Fruit fly (Drosophila melanogaster): ENCODE results near the gene Stip1.

Stip1 gene

dm6 chr2L:285596-286023, 9.3 kb upstream of the Stip1 start (continued):
- TF ChIP-seq ssp (GFP tag; IDR thresholded peaks at IDR 0.05) (peak; percentile 36; the same call in 1 of the 2 replicates), CG4617 (GFP tag; optimal IDR thresholded peaks at IDR 0.05; ENCODE audit: borderline replicate concordance) (peak; percentile 21), CG4424 (GFP tag; optimal IDR thresholded peaks at IDR 0.05) (no peak), CG7839 (tag; optimal IDR thresholded peaks at IDR 0.05) (peak; percentile 53), esg (GFP tag; conservative IDR thresholded peaks at IDR 0.05) (no peak), CG15073 (GFP tag; optimal IDR thresholded peaks at IDR 0.05) (no peak), Elba2 (GFP tag; optimal IDR thresholded peaks at IDR 0.05) (no peak), CG12299 (tag; optimal IDR thresholded peaks at IDR 0.05) (peak; percentile 28), NK7.1 (GFP tag; optimal IDR thresholded peaks at IDR 0.05) (no peak), sc (optimal IDR thresholded peaks at IDR 0.05) (no peak), sc (GFP tag; optimal IDR thresholded peaks at IDR 0.05) (no peak), lbe (GFP tag; optimal IDR thresholded peaks at IDR 0.05) (no peak), Tbp (GFP tag; optimal IDR thresholded peaks at IDR 0.05) (no peak), bcd (GFP tag; optimal IDR thresholded peaks at IDR 0.05) (peak; percentile 5), CG2712 (tag; optimal IDR thresholded peaks at IDR 0.05) (peak; percentile 45), CG14014 (GFP tag; IDR thresholded peaks at IDR 0.05) (peak; percentile 21; the same call in 1 of the 2 replicates), CG2875 (GFP tag; optimal IDR thresholded peaks at IDR 0.05) (peak; percentile 28), NfI (GFP tag; optimal IDR thresholded peaks at IDR 0.05) (peak; percentile 54), CG11456 (GFP tag; IDR thresholded peaks at IDR 0.05) (0 out of 3 replicates have a peak, but pooled peaks have one; percentile 68), rib (GFP tag; IDR thresholded peaks at IDR 0.05) (no peak), PHDP (tag; optimal IDR thresholded peaks at IDR 0.05) (peak; percentile 70), dimm (GFP tag; IDR thresholded peaks at IDR 0.05) (no peak), CG10543 (GFP tag; optimal IDR thresholded peaks at IDR 0.05) (peak; percentile 35), gsb (GFP tag; IDR thresholded peaks at IDR 0.05) (0 out of 2 replicates have a peak, but pooled peaks have one; percentile 41), ash1 (GFP tag; optimal IDR thresholded peaks at IDR 0.05) (no peak), emc (GFP tag; optimal IDR thresholded peaks at IDR 0.05) (no peak), CG7987 (GFP tag; optimal IDR thresholded peaks at IDR 0.05) (peak; percentile 54), CG8478 (optimal IDR thresholded peaks at IDR 0.05) (no peak), h (optimal IDR thresholded peaks at IDR 0.05) (no peak), CG3726 (GFP tag; IDR thresholded peaks at IDR 0.05) (no peak), Bgb (GFP tag; IDR thresholded peaks at IDR 0.05; ENCODE audit: partially characterized antibody) (peak; percentile 53; the same call in 1 of the 2 replicates), Fer2 (tag; optimal IDR thresholded peaks at IDR 0.05) (no peak), Meics (GFP tag; optimal IDR thresholded peaks at IDR 0.05) (peak; percentile 72), D19A (tag; optimal IDR thresholded peaks at IDR 0.05) (peak; percentile 62), crc (GFP tag; optimal IDR thresholded peaks at IDR 0.05) (no peak), Asciz (GFP tag; optimal IDR thresholded peaks at IDR 0.05) (peak; percentile 52), CG13775 (GFP tag; optimal IDR thresholded peaks at IDR 0.05) (peak; percentile 3), mirr (GFP tag; optimal IDR thresholded peaks at IDR 0.05) (peak; percentile 49), CG4282 (GFP tag; optimal IDR thresholded peaks at IDR 0.05) (no peak), Mad (GFP tag; optimal IDR thresholded peaks at IDR 0.05) (peak; percentile 33), crol (GFP tag; IDR thresholded peaks at IDR 0.05) (peak; percentile 52; the same call in 1 of the 2 replicates), gfzf (GFP tag; optimal IDR thresholded peaks at IDR 0.05) (peak; percentile 85), Max (GFP tag; optimal IDR thresholded peaks at IDR 0.05) (peak; percentile 0), Vsx1 (GFP tag; optimal IDR thresholded peaks at IDR 0.05) (no peak), exex (tag; optimal IDR thresholded peaks at IDR 0.05) (no peak), Bdp1 (GFP tag; optimal IDR thresholded peaks at IDR 0.05) (peak; percentile 38), abd-A (tag; optimal IDR thresholded peaks at IDR 0.05) (peak; percentile 5), CG11695 (GFP tag; IDR thresholded peaks at IDR 0.05) (no peak), CG18619 (GFP tag; optimal IDR thresholded peaks at IDR 0.05) (peak; percentile 13), CG12769 (tag; optimal IDR thresholded peaks at IDR 0.05) (peak; percentile 69), CG16779 (GFP tag; IDR thresholded peaks at IDR 0.05) (peak; percentile 50; the same call in 1 of the 2 replicates), disco-r (GFP tag; optimal IDR thresholded peaks at IDR 0.05) (no peak)
